Fruit fly (Drosophila melanogaster): ENCODE results near the gene CG31301.

The CG31301 gene

DNA sequence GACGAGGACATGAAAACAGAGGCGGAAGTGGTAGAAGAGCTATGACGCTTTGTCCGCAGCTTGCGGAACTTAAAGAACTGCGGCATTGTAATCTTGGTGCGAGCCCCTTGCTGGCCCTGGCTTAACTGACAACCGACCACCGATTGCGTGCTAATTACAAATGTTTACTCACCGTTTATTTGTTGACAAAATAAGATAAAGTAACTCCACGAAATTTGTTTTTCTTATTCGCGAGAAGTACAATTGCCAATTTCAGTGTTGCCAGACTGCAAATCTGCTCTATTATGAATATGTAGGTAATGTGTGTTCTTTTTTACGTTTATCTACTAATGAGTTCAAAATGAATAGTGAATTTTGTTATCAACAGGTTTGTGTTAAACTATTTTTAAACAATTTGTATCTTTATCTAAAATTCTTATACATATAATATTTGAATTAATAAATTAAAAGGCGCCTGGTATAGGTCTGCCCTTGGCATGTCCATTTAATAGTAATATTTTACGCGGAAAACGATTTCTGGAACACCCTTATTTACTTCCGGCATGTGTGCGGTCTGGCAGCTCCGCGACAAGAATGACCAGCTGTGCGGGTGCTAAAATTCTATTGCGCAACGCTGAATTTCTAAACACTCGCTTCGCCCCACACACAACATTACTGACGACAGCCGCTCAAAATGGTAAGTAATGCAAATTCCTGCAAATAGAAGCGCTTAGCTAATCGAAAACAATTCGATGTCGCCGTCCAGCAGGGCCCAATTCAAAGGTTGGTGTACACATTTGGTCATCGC is 10.8 kb downstream of the CG31301 start, which contains the start of the genes Atg4b and Hibch (continued):
- 0 out of 2 replicates have a peak, but pooled peaks have one; percentile 42 for TF ChIP-seq chm (GFP tag; IDR thresholded peaks at IDR 0.05)
- peak; percentile 91 for TF ChIP-seq CG17829 (tag; optimal IDR thresholded peaks at IDR 0.05)
- peak; percentile 79 for TF ChIP-seq Ada2b (GFP tag; IDR thresholded peaks at IDR 0.05)
- TF ChIP-seq CG9932 (GFP tag; IDR thresholded peaks at IDR 0.05) = peak; percentile 94
- peak; percentile 61; the same call in 1 of the 2 replicates for TF ChIP-seq Taf1 (GFP tag; IDR thresholded peaks at IDR 0.05)
- 0 out of 2 replicates have a peak, but pooled peaks have one; percentile 47 for TF ChIP-seq Awh (GFP tag; IDR thresholded peaks at IDR 0.05)
- peak; percentile 86 for TF ChIP-seq CG9215 (GFP tag; IDR thresholded peaks at IDR 0.05)
- TF ChIP-seq Hmx (GFP tag; optimal IDR thresholded peaks at IDR 0.05) = no peak
- TF ChIP-seq CG3281 (GFP tag; optimal IDR thresholded peaks at IDR 0.05) = peak; percentile 88
- no peak for TF ChIP-seq ham (GFP tag; IDR thresholded peaks at IDR 0.05)
- TF ChIP-seq Optix (GFP tag; IDR thresholded peaks at IDR 0.05) = no peak
- peak; percentile 50; the same call in 1 of the 2 replicates for TF ChIP-seq toy (GFP tag; IDR thresholded peaks at IDR 0.05)
- no peak for TF ChIP-seq Vsx1 (GFP tag; optimal IDR thresholded peaks at IDR 0.05)
- TF ChIP-seq CG30431 (GFP tag; optimal IDR thresholded peaks at IDR 0.05) = peak; percentile 70
- no peak for TF ChIP-seq CG31365 (tag; optimal IDR thresholded peaks at IDR 0.05)
- peak; percentile 90 for TF ChIP-seq Meics (GFP tag; optimal IDR thresholded peaks at IDR 0.05)
- TF ChIP-seq CG6765 (GFP tag; optimal IDR thresholded peaks at IDR 0.05) = peak; percentile 70
- peak; percentile 48 for TF ChIP-seq CG2202 (tag; optimal IDR thresholded peaks at IDR 0.05)
- TF ChIP-seq Bgb (GFP tag; IDR thresholded peaks at IDR 0.05; ENCODE audit: partially characterized antibody) = no peak
- peak; percentile 16 for TF ChIP-seq Bteb2 (GFP tag; optimal IDR thresholded peaks at IDR 0.05)
- TF ChIP-seq Dfd (GFP tag; optimal IDR thresholded peaks at IDR 0.05) = no peak
- no peak for TF ChIP-seq NC2β (GFP tag; optimal IDR thresholded peaks at IDR 0.05)
- TF ChIP-seq Atf6 (GFP tag; IDR thresholded peaks at IDR 0.05) = peak; percentile 83; the same call in 1 of the 2 replicates
- no peak for TF ChIP-seq maf-S (GFP tag; optimal IDR thresholded peaks at IDR 0.05)
- no peak for TF ChIP-seq Tbp (GFP tag; optimal IDR thresholded peaks at IDR 0.05)
- peak; percentile 75 for TF ChIP-seq CG31224 (GFP tag; IDR thresholded peaks at IDR 0.05)
- peak; percentile 84 for TF ChIP-seq Hr3 (GFP tag; optimal IDR thresholded peaks at IDR 0.05)
- peak; percentile 39; the same call in 1 of the 2 replicates for TF ChIP-seq GATAe (GFP tag; conservative IDR thresholded peaks at IDR 0.05)
- TF ChIP-seq btn (GFP tag; optimal IDR thresholded peaks at IDR 0.05) = no peak
- TF ChIP-seq Lim3 (GFP tag; IDR thresholded peaks at IDR 0.05) = 0 out of 2 replicates have a peak, but pooled peaks have one; percentile 25
- peak; percentile 84 for TF ChIP-seq CG15514 (GFP tag; optimal IDR thresholded peaks at IDR 0.05)
- TF ChIP-seq CG14965 (GFP tag; optimal IDR thresholded peaks at IDR 0.05; ENCODE audit: borderline replicate concordance) = no peak
- peak; percentile 97 for TF ChIP-seq row (GFP tag; IDR thresholded peaks at IDR 0.05)
- peak; percentile 11 for TF ChIP-seq tup (GFP tag; optimal IDR thresholded peaks at IDR 0.05)
- peak; percentile 80 for TF ChIP-seq unpg (GFP tag; optimal IDR thresholded peaks at IDR 0.05)
- TF ChIP-seq CG42726 (GFP tag; IDR thresholded peaks at IDR 0.05; ENCODE audit: partially characterized antibody) = peak; percentile 64
- TF ChIP-seq Doc2 (GFP tag; IDR thresholded peaks at IDR 0.05) = no peak
- peak; percentile 78 for TF ChIP-seq CG1603 (tag; optimal IDR thresholded peaks at IDR 0.05)
- peak; percentile 82 for TF ChIP-seq NFAT (GFP tag; IDR thresholded peaks at IDR 0.05)
- no peak for TF ChIP-seq CkIIα-i1 (GFP tag; IDR thresholded peaks at IDR 0.05)
- peak; percentile 34 for TF ChIP-seq jumu (GFP tag; optimal IDR thresholded peaks at IDR 0.05)
- TF ChIP-seq CG8290 (GFP tag; optimal IDR thresholded peaks at IDR 0.05) = no peak
- peak; percentile 48 to 54 for TF ChIP-seq CG8290 (tag; optimal IDR thresholded peaks at IDR 0.05)
- peak; percentile 87 for TF ChIP-seq CG7556 (GFP tag; optimal IDR thresholded peaks at IDR 0.05)
- TF ChIP-seq CG34376 (GFP tag; optimal IDR thresholded peaks at IDR 0.05) = peak; percentile 82
- peak; percentile 72 for TF ChIP-seq tgo (GFP tag; IDR thresholded peaks at IDR 0.05)
- TF ChIP-seq CG3847 (GFP tag; IDR thresholded peaks at IDR 0.05) = peak; percentile 92
- TF ChIP-seq Hsf (GFP tag; optimal IDR thresholded peaks at IDR 0.05) = peak; percentile 58
- TF ChIP-seq zf30C (GFP tag; optimal IDR thresholded peaks at IDR 0.05) = no peak
- TF ChIP-seq trem (tag; optimal IDR thresholded peaks at IDR 0.05) = peak; percentile 87
